Worm (Caenorhabditis elegans) whole organism, L2 larva: ENCODE data around the gene F58G11.4.

Experiments used
- C34F6.9 ChIP-seq: fragments of 150-350 bp; optimal IDR thresholded peaks from 2 replicates; lab custom pipeline; 2014; ENCODE audit warnings: missing biosample characterization, missing genetic modification characterization
- F13H6.1 ChIP-seq: sonication (generic microtip); optimal IDR thresholded peaks from 2 replicates; lab custom pipeline; 2016; ENCODE audit warnings: missing genetic modification characterization, missing compliant biosample characterization
- R02D3.7 ChIP-seq: fragments of 150-350 bp; optimal IDR thresholded peaks from 2 replicates; lab custom pipeline; 2014; ENCODE audit warnings: missing biosample characterization, missing genetic modification characterization
- Y55F3AM.14 ChIP-seq: fragments of 200-800 bp; sonication (Bioruptor generic); optimal IDR thresholded peaks from 2 replicates; lab custom pipeline; 2018; ENCODE audit warnings: mild to moderate bottlenecking, missing genetic modification characterization, missing compliant biosample characterization
- ZK546.5 ChIP-seq: sonication (generic microtip); optimal IDR thresholded peaks from 2 replicates; lab custom pipeline; 2017; ENCODE audit warnings: missing biosample characterization, missing genetic modification characterization
- alr-1 ChIP-seq: fragments of 150-350 bp; optimal IDR thresholded peaks from 2 replicates; lab custom pipeline; 2014; ENCODE audit warnings: missing biosample characterization, missing genetic modification characterization
- aly-2 ChIP-seq: fragments of 150-350 bp; optimal IDR thresholded peaks from 2 replicates; lab custom pipeline; 2014; ENCODE audit warnings: missing biosample characterization, missing genetic modification characterization
- ama-1 ChIP-seq: fragments of 150-350 bp; optimal IDR thresholded peaks from 2 replicates; lab custom pipeline; 2018; ENCODE audit warnings: inconsistent platforms
- blmp-1 ChIP-seq: sonication (generic microtip); optimal IDR thresholded peaks from 2 replicates; lab custom pipeline; 2017; ENCODE audit warnings: missing genetic modification characterization, mild to moderate bottlenecking, missing compliant biosample characterization, antibody characterized with exemption, moderate library complexity; ENCODE audit not compliant: insufficient read depth
- ceh-16 ChIP-seq: fragments of 150-350 bp; optimal IDR thresholded peaks from 2 replicates; lab custom pipeline; 2014; ENCODE audit warnings: missing biosample characterization, missing genetic modification characterization
- ceh-82 ChIP-seq: fragments of 150-350 bp; optimal IDR thresholded peaks from 2 replicates; lab custom pipeline; 2014; ENCODE audit warnings: missing biosample characterization, missing genetic modification characterization
- crh-2 ChIP-seq: sonication (generic microtip); optimal IDR thresholded peaks from 2 replicates; lab custom pipeline; 2017; ENCODE audit warnings: missing biosample characterization, missing genetic modification characterization
- dmd-4 ChIP-seq: sonication (generic microtip); optimal IDR thresholded peaks from 2 replicates; lab custom pipeline; 2017; ENCODE audit warnings: missing biosample characterization, missing genetic modification characterization
- egl-27 ChIP-seq: sonication (generic microtip); optimal IDR thresholded peaks from 3 replicates; lab custom pipeline; 2017; ENCODE audit warnings: missing biosample characterization, missing genetic modification reagents, missing genetic modification characterization
- elt-1 ChIP-seq: fragments of 150-350 bp; optimal IDR thresholded peaks from 2 replicates; lab custom pipeline; 2014; ENCODE audit warnings: missing biosample characterization, missing genetic modification characterization
- elt-3 ChIP-seq: sonication (generic microtip); optimal IDR thresholded peaks from 2 replicates; lab custom pipeline; 2017; ENCODE audit warnings: missing biosample characterization, missing genetic modification characterization
- fos-1 ChIP-seq: fragments of 150-350 bp; optimal IDR thresholded peaks from 2 replicates; lab custom pipeline; 2014; ENCODE audit warnings: missing biosample characterization, missing genetic modification characterization
- gmeb-1 ChIP-seq: fragments of 150-350 bp; optimal IDR thresholded peaks from 2 replicates; lab custom pipeline; 2014; ENCODE audit warnings: missing biosample characterization, missing genetic modification characterization
- lin-11 ChIP-seq: fragments of 150-350 bp; sonication (generic microtip); optimal IDR thresholded peaks from 2 replicates; lab custom pipeline; 2014; ENCODE audit warnings: missing biosample characterization, missing genetic modification characterization, inconsistent platforms, mixed read lengths
- lin-13 ChIP-seq: fragments of 150-350 bp; optimal IDR thresholded peaks from 2 replicates; lab custom pipeline; 2014; ENCODE audit warnings: missing biosample characterization, missing genetic modification reagents, missing genetic modification characterization
- lin-39 ChIP-seq: fragments of 150-350 bp; optimal IDR thresholded peaks from 2 replicates; lab custom pipeline; 2014; ENCODE audit warnings: missing biosample characterization, missing genetic modification reagents, missing genetic modification characterization
- lsy-2 ChIP-seq, 2 experiments: fragments of 150-350 bp in 1 of 2; sonication (generic microtip) in 1 of 2; optimal IDR thresholded peaks; 2 replicates each; lab custom pipeline; 2014 to 2017; ENCODE audit warnings: missing biosample characterization in 2 of 2, missing genetic modification characterization in 2 of 2
- mab-5 ChIP-seq: fragments of 150-350 bp; optimal IDR thresholded peaks from 2 replicates; lab custom pipeline; 2014; ENCODE audit warnings: missing biosample characterization, missing genetic modification characterization
- mbf-1 ChIP-seq: sonication (generic microtip); optimal IDR thresholded peaks from 2 replicates; lab custom pipeline; 2017; ENCODE audit warnings: missing biosample characterization, missing genetic modification characterization
- mdl-1 ChIP-seq, 2 experiments: fragments of 150-350 bp in 1 of 2; sonication (generic microtip) in 1 of 2; optimal IDR thresholded peaks; 2 replicates each; lab custom pipeline; 2017; ENCODE audit warnings: missing biosample characterization in 2 of 2, missing genetic modification characterization in 2 of 2
- nhr-10 ChIP-seq: sonication (generic microtip); optimal IDR thresholded peaks from 2 replicates; lab custom pipeline; 2017; ENCODE audit warnings: missing biosample characterization, missing genetic modification characterization
- nhr-11 ChIP-seq: fragments of 150-350 bp; optimal IDR thresholded peaks from 2 replicates; lab custom pipeline; 2014; ENCODE audit warnings: missing biosample characterization, missing genetic modification characterization
- nhr-12 ChIP-seq: fragments of 150-350 bp; optimal IDR thresholded peaks from 2 replicates; lab custom pipeline; 2014; ENCODE audit warnings: missing biosample characterization, missing genetic modification characterization
- nhr-129 ChIP-seq: fragments of 150-350 bp; optimal IDR thresholded peaks from 2 replicates; lab custom pipeline; 2014; ENCODE audit warnings: missing biosample characterization, missing genetic modification characterization
- nhr-21 ChIP-seq: fragments of 150-350 bp; optimal IDR thresholded peaks from 2 replicates; lab custom pipeline; 2014; ENCODE audit warnings: missing biosample characterization, missing genetic modification characterization
- nhr-23 ChIP-seq: fragments of 150-350 bp; optimal IDR thresholded peaks from 2 replicates; lab custom pipeline; 2014; ENCODE audit warnings: missing biosample characterization, missing genetic modification reagents, missing genetic modification characterization
- nhr-237 ChIP-seq: fragments of 150-350 bp; optimal IDR thresholded peaks from 2 replicates; lab custom pipeline; 2014; ENCODE audit warnings: missing biosample characterization, missing genetic modification characterization
- nhr-25 ChIP-seq: fragments of 150-350 bp; sonication (generic microtip); optimal IDR thresholded peaks from 3 replicates; lab custom pipeline; 2014; ENCODE audit warnings: missing biosample characterization, missing genetic modification characterization
- nhr-6 ChIP-seq: fragments of 150-350 bp; optimal IDR thresholded peaks from 2 replicates; lab custom pipeline; 2014; ENCODE audit warnings: missing biosample characterization, missing genetic modification characterization
- nhr-77 ChIP-seq: fragments of 150-350 bp; optimal IDR thresholded peaks from 2 replicates; lab custom pipeline; 2014; ENCODE audit warnings: missing biosample characterization, missing genetic modification characterization
- peb-1 ChIP-seq: fragments of 150-350 bp; optimal IDR thresholded peaks from 2 replicates; lab custom pipeline; 2014; ENCODE audit warnings: missing biosample characterization, missing genetic modification characterization
- sem-4 ChIP-seq: fragments of 150-350 bp; optimal IDR thresholded peaks from 2 replicates; lab custom pipeline; 2014; ENCODE audit warnings: missing biosample characterization, missing genetic modification reagents, missing genetic modification characterization
- skn-1 ChIP-seq: sonication (generic microtip); optimal IDR thresholded peaks from 2 replicates; lab custom pipeline; 2017; ENCODE audit warnings: missing biosample characterization, missing genetic modification characterization
- sma-3 ChIP-seq: sonication (generic microtip); optimal IDR thresholded peaks from 2 replicates; lab custom pipeline; 2016; ENCODE audit warnings: missing genetic modification reagents, missing genetic modification characterization, missing compliant biosample characterization
- sma-9 ChIP-seq, 2 experiments: fragments of 150-350 bp in 1 of 2; sonication (generic microtip) in 1 of 2; optimal IDR thresholded peaks; 2 replicates each; lab custom pipeline; 2014 to 2016; ENCODE audit warnings: missing genetic modification characterization in 2 of 2, mild to moderate bottlenecking in 1 of 2, missing biosample characterization in 1 of 2, missing compliant biosample characterization in 1 of 2, missing genetic modification reagents in 1 of 2, moderate library complexity in 1 of 2
- snpc-4 ChIP-seq: fragments of 150-350 bp; optimal IDR thresholded peaks from 2 replicates; lab custom pipeline; 2014; ENCODE audit warnings: missing biosample characterization, missing genetic modification characterization
- unc-39 ChIP-seq: fragments of 150-350 bp; optimal IDR thresholded peaks from 2 replicates; lab custom pipeline; 2014; ENCODE audit warnings: missing biosample characterization, missing genetic modification characterization
- unc-55 ChIP-seq: fragments of 150-350 bp; sonication (generic microtip); optimal IDR thresholded peaks from 3 replicates; lab custom pipeline; 2014; ENCODE audit warnings: missing biosample characterization, missing genetic modification reagents, missing genetic modification characterization
- unc-62 ChIP-seq: fragments of 150-350 bp; optimal IDR thresholded peaks from 2 replicates; lab custom pipeline; 2014; ENCODE audit warnings: missing biosample characterization, missing genetic modification reagents, missing genetic modification characterization
- zag-1 ChIP-seq: fragments of 150-350 bp; optimal IDR thresholded peaks from 2 replicates; lab custom pipeline; 2014; ENCODE audit warnings: missing biosample characterization, missing genetic modification characterization
- ztf-1 ChIP-seq: fragments of 200-800 bp; sonication (Bioruptor generic); conservative IDR thresholded peaks from 2 replicates; pipeline ENCODE4 v1.3.6; 2022; ENCODE audit warnings: missing genetic modification characterization, missing compliant biosample characterization
- ztf-11 ChIP-seq: sonication (generic microtip); optimal IDR thresholded peaks from 2 replicates; lab custom pipeline; 2017; ENCODE audit warnings: missing biosample characterization, missing genetic modification characterization
- ztf-4 ChIP-seq: fragments of 150-350 bp; optimal IDR thresholded peaks from 2 replicates; lab custom pipeline; 2014; ENCODE audit warnings: missing biosample characterization, missing genetic modification characterization

Gene F58G11.4

DNA sequence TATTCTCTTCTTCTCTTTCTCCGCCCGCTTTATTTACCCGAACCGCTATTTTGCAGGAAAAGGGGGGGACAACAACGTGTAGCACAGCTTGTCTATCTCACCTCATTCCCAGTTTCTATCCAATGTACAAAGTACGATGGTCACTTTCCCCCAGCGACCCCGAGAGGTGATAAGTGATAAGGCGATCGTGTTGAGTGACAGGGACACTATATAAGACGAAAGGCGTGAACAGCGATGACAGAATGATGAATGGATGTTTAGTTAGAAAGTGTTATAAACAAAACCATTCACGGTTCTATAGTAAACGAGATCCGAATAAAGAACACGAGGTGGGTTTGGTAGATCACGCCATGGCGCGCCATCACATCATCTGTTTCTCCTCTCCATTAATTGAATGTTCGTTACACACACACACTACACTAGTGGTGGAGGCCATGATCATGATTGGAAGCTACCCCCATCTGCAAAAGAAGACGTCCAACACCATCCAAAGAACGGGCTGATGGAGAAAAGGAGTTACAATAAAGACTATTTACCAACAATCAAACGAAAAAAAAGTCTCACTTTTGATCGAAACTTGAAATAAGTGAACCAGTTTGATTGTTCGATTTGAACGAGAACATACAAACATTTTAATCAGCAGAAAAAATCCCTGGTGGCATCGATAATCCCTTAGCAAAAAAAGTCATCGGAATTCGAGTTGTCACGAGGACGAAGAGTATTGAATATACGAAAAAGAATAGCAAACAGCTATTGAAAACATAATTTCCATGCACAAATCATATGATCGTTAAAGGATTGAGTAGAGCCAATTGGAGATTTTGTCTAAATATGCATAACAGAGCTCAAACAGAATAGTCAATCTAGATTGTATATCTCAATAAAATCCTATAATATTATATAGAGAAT is 15.8 kb upstream of the F58G11.4 start:
- no peak for TF ChIP-seq elt-1 (tag; lab: Kevin White, UChicago)
- no peak for TF ChIP-seq lin-11 (tag; lab: Kevin White, UChicago)
- no peak for TF ChIP-seq aly-2
- no peak for TF ChIP-seq peb-1 (tag; lab: Kevin White, UChicago)
- TF ChIP-seq nhr-11 (tag; lab: Kevin White, UChicago): no peak
- TF ChIP-seq lsy-2 (tag; optimal IDR thresholded peaks at IDR 0.05; lab: Kevin White, UChicago): peak in 1 of 2 experiments; percentile 60
- peak; percentile 39 for TF ChIP-seq egl-27 (tag; lab: Kevin White, UChicago)
- TF ChIP-seq blmp-1 (tag; lab: Kevin White, UChicago): peak; percentile 93
- peak; percentile 90 for TF ChIP-seq nhr-25 (tag; lab: Kevin White, UChicago)
- TF ChIP-seq nhr-129: peak; percentile 75
- TF ChIP-seq nhr-6 (tag; lab: Kevin White, UChicago): no peak
- no peak for TF ChIP-seq C34F6.9 (tag; lab: Kevin White, UChicago)
- no peak for TF ChIP-seq ztf-1 (GFP tag; lab: Robert Waterston, UW)
- peak; percentile 43 for TF ChIP-seq snpc-4 (tag; lab: Kevin White, UChicago)
- peak; percentile 85 for TF ChIP-seq sma-9 (GFP tag; optimal IDR thresholded peaks at IDR 0.05; lab: Kevin White, UChicago)
- TF ChIP-seq sma-9 (tag; optimal IDR thresholded peaks at IDR 0.05; lab: Kevin White, UChicago): no peak
- peak; percentile 89 for TF ChIP-seq fos-1
- TF ChIP-seq sma-3 (GFP tag; lab: Kevin White, UChicago): peak; percentile 90
- TF ChIP-seq ztf-4 (tag; lab: Kevin White, UChicago): peak; percentile 53
- no peak for TF ChIP-seq nhr-237 (tag; lab: Kevin White, UChicago)
- no peak for TF ChIP-seq R02D3.7 (tag; lab: Kevin White, UChicago)
- TF ChIP-seq unc-62 (GFP tag; lab: Kevin White, UChicago): no peak
- peak; percentile 83 for TF ChIP-seq F13H6.1
- TF ChIP-seq unc-39: no peak
- TF ChIP-seq crh-2 (tag; lab: Kevin White, UChicago): peak; percentile 65
- TF ChIP-seq mbf-1 (tag; lab: Kevin White, UChicago): no peak
- no peak for TF ChIP-seq ZK546.5 (tag; lab: Kevin White, UChicago)
- TF ChIP-seq ama-1: peak; percentile 69
- no peak for TF ChIP-seq mab-5 (tag; lab: Kevin White, UChicago)
- no peak for TF ChIP-seq ceh-82 (tag; lab: Kevin White, UChicago)
- TF ChIP-seq dmd-4 (tag; lab: Kevin White, UChicago): no peak
- TF ChIP-seq nhr-21 (tag; lab: Kevin White, UChicago): peak; percentile 97
- no peak for TF ChIP-seq sem-4 (tag; lab: Kevin White, UChicago)
- peak; percentile 21 for TF ChIP-seq Y55F3AM.14 (GFP tag; lab: Kevin White, UChicago)
- no peak for TF ChIP-seq lin-13
- no peak for TF ChIP-seq nhr-12 (tag; lab: Kevin White, UChicago)
- peak; percentile 44 to 75 for TF ChIP-seq mdl-1 (tag; optimal IDR thresholded peaks at IDR 0.05; lab: Kevin White, UChicago)
- no peak for TF ChIP-seq nhr-10 (tag; lab: Kevin White, UChicago)
- TF ChIP-seq lin-39 (tag; lab: Kevin White, UChicago): no peak
- peak; percentile 48 for TF ChIP-seq gmeb-1
- no peak for TF ChIP-seq ztf-11
- no peak for TF ChIP-seq ceh-16
- TF ChIP-seq nhr-77: no peak
- TF ChIP-seq zag-1: no peak
- TF ChIP-seq alr-1 (tag; lab: Kevin White, UChicago): peak; percentile 68
- TF ChIP-seq elt-3: no peak
- TF ChIP-seq nhr-23: no peak
- TF ChIP-seq skn-1 (tag; lab: Kevin White, UChicago): peak; percentile 43
- TF ChIP-seq unc-55: no peak
- TF ChIP-seq, all 48 proteins: peak for 19
